Worm (Caenorhabditis elegans) whole organism, midembryonic: ENCODE data around the gene D1046.4.

Experiments
- T22C8.4 ChIP-seq: fragments of 200-800 bp; sonication (Bioruptor generic); IDR thresholded peaks from 2 replicates; pipeline ENCODE4 v1.3.6; 2022; ENCODE audit warnings: missing genetic modification characterization, missing compliant biosample characterization
- cog-1 ChIP-seq: sonication (generic microtip); optimal IDR thresholded peaks from 2 replicates; lab custom pipeline; 2016; ENCODE audit warnings: missing genetic modification characterization, missing compliant biosample characterization
- flt-1 ChIP-seq: fragments of 200-800 bp; sonication (Bioruptor generic); IDR thresholded peaks from 2 replicates; pipeline ENCODE4 v1.3.6; 2022; ENCODE audit warnings: missing genetic modification characterization, missing compliant biosample characterization
- klf-2 ChIP-seq: fragments of 200-800 bp; sonication (Bioruptor generic); conservative IDR thresholded peaks from 2 replicates; pipeline ENCODE4 v1.3.6; 2022; ENCODE audit warnings: missing genetic modification reagents, missing genetic modification characterization, missing compliant biosample characterization
- med-1 ChIP-seq: sonication (generic microtip); optimal IDR thresholded peaks from 2 replicates; lab custom pipeline; 2017; ENCODE audit warnings: missing genetic modification characterization, mild to moderate bottlenecking, missing compliant biosample characterization, antibody characterized with exemption, missing genetic modification reagents; ENCODE audit not compliant: insufficient read depth
- ref-1 ChIP-seq: fragments of 200-800 bp; sonication (Bioruptor generic); conservative IDR thresholded peaks from 2 replicates; pipeline ENCODE4 v1.3.6; 2022; ENCODE audit warnings: missing genetic modification reagents, missing genetic modification characterization, missing compliant biosample characterization
- tab-1 ChIP-seq: fragments of 200-800 bp; sonication (Bioruptor generic); IDR thresholded peaks from 2 replicates; pipeline ENCODE4 v1.3.6; 2022; ENCODE audit warnings: missing genetic modification characterization, missing compliant biosample characterization
- ztf-23 ChIP-seq: fragments of 200-800 bp; sonication (Bioruptor generic); IDR thresholded peaks from 2 replicates; pipeline ENCODE4 v1.3.6; 2022; ENCODE audit warnings: missing genetic modification reagents, missing genetic modification characterization, missing compliant biosample characterization
- ztf-29 ChIP-seq: fragments of 200-800 bp; sonication (Bioruptor generic); IDR thresholded peaks from 2 replicates; pipeline ENCODE4 v1.3.6; 2022; ENCODE audit warnings: missing genetic modification reagents, missing genetic modification characterization, missing compliant biosample characterization

DNA sequence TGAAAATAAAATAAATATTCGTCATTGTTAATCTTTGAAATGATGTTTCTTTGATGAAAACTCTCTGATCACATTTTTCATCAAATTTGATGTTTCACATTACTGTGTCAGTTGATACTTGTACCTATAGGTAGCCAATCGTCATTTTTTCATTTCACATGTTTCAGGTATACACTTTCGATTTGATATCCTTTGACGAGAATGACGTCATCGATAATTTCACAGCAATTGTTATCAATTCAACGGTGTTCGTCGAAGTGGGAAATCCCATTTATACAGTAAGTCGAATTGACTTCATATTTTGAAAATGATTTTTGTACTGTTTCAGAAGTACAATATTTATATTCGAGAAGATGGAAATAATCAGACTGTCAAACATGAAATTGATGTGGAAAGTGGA, 19.5 kb upstream of the D1046.4 start:
- TF ChIP-seq klf-2 (GFP tag; lab: Robert Waterston, UW): no peak
- TF ChIP-seq tab-1: no peak
- TF ChIP-seq ztf-29 (GFP tag; lab: Robert Waterston, UW): no peak
- TF ChIP-seq flt-1 (GFP tag; lab: Robert Waterston, UW): no peak
- TF ChIP-seq ref-1 (GFP tag; lab: Robert Waterston, UW): no peak
- no peak for TF ChIP-seq ztf-23 (GFP tag; lab: Robert Waterston, UW)
- TF ChIP-seq cog-1 (tag; lab: Kevin White, UChicago): no peak
- no peak for TF ChIP-seq med-1 (GFP tag; lab: Kevin White, UChicago)
- no peak for TF ChIP-seq T22C8.4
